Worm (Caenorhabditis elegans) whole organism, midembryonic: Measurements from ENCODE around the gene grl-12.

Source experiments
- T22C8.4 ChIP-seq: fragments of 200-800 bp; sonication (Bioruptor generic); IDR thresholded peaks from 2 replicates; pipeline ENCODE4 v1.3.6; 2022; ENCODE audit warnings: missing genetic modification characterization, missing compliant biosample characterization
- cog-1 ChIP-seq: sonication (generic microtip); optimal IDR thresholded peaks from 2 replicates; lab custom pipeline; 2016; ENCODE audit warnings: missing genetic modification characterization, missing compliant biosample characterization
- klf-2 ChIP-seq: fragments of 200-800 bp; sonication (Bioruptor generic); conservative IDR thresholded peaks from 2 replicates; pipeline ENCODE4 v1.3.6; 2022; ENCODE audit warnings: missing genetic modification reagents, missing genetic modification characterization, missing compliant biosample characterization
- med-1 ChIP-seq: sonication (generic microtip); optimal IDR thresholded peaks from 2 replicates; lab custom pipeline; 2017; ENCODE audit warnings: missing genetic modification characterization, mild to moderate bottlenecking, missing compliant biosample characterization, antibody characterized with exemption, missing genetic modification reagents; ENCODE audit not compliant: insufficient read depth
- ztf-29 ChIP-seq: fragments of 200-800 bp; sonication (Bioruptor generic); IDR thresholded peaks from 2 replicates; pipeline ENCODE4 v1.3.6; 2022; ENCODE audit warnings: missing genetic modification reagents, missing genetic modification characterization, missing compliant biosample characterization

DNA sequence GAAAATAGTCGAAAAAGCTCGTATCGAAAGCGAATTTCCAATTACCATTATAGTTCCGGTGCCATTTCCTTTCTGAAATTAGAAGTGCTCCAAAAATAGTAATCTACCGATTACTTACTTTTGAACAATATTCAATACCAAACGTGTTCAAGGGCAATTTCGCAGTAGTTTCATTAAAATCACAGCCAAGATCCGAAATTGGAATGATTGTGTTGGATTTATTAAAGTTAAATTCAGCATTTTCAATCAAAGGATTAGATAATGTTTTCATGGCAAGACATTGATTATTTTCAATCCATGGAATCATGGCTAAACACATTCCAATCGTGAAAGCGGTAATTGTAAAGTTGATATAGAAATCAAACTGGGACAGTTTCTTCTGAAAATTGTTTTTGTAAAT lies 4.0 kb downstream of the grl-12 start:
- TF ChIP-seq med-1 (no peak), ztf-29 (GFP tag; lab: Robert Waterston, UW) (no peak), cog-1 (tag; lab: Kevin White, UChicago) (no peak), klf-2 (no peak), T22C8.4 (GFP tag; lab: Robert Waterston, UW) (no peak)
